Fruit fly (Drosophila melanogaster): Measurements from ENCODE around the gene Hsp23.
A peak's percentile ranks its signal among the peaks of the same experiment; 100 is the strongest.

Gene Hsp23

DNA sequence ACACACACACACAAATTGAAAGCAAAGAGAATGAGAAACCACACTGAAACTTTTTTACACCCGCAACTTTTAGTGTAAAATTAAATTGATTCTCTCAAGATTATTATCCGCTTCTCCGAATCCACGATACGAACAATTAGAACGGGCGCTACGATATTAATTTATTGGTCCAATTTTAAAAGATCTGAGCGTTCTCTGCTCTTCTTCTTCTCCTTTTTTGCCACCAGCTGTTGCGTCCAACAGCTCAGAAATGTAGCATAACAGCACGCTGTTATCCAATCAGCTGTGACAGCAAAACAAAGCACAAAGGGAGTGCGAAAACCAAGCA, 23.0 kb upstream of the Hsp23 start, which contains the start of the genes UGP and Svip (continued):
- TF ChIP-seq caup (GFP tag; optimal IDR thresholded peaks at IDR 0.05; ENCODE audit: severe bottlenecking): no peak
- no peak for TF ChIP-seq CG31388 (GFP tag; optimal IDR thresholded peaks at IDR 0.05)
- TF ChIP-seq CG7987 (GFP tag; optimal IDR thresholded peaks at IDR 0.05): no peak
- no peak for TF ChIP-seq rib (GFP tag; IDR thresholded peaks at IDR 0.05)
- TF ChIP-seq CG6175 (GFP tag; IDR thresholded peaks at IDR 0.05): no peak
- no peak for TF ChIP-seq CG11723 (GFP tag; optimal IDR thresholded peaks at IDR 0.05)
- no peak for TF ChIP-seq CG11247 (GFP tag; IDR thresholded peaks at IDR 0.05)
- no peak for TF ChIP-seq CG2712 (tag; optimal IDR thresholded peaks at IDR 0.05)
- peak; percentile 44 for TF ChIP-seq CG8924 (tag; optimal IDR thresholded peaks at IDR 0.05)
- TF ChIP-seq zf30C (GFP tag; optimal IDR thresholded peaks at IDR 0.05): no peak
- no peak for TF ChIP-seq CG6765 (GFP tag; optimal IDR thresholded peaks at IDR 0.05)
- TF ChIP-seq dm (GFP tag; optimal IDR thresholded peaks at IDR 0.05): no peak
- 0 out of 3 replicates have a peak, but pooled peaks have one; percentile 15 for TF ChIP-seq CG34224 (GFP tag; IDR thresholded peaks at IDR 0.05; ENCODE audit: partially characterized antibody)
- no peak for TF ChIP-seq Poxn (GFP tag; IDR thresholded peaks at IDR 0.05)
- TF ChIP-seq ttk (GFP tag; IDR thresholded peaks at IDR 0.05): no peak
- TF ChIP-seq Myb (GFP tag; optimal IDR thresholded peaks at IDR 0.05): no peak
- no peak for TF ChIP-seq Sox100B (GFP tag; optimal IDR thresholded peaks at IDR 0.05)
- no peak for TF ChIP-seq gro (GFP tag; optimal IDR thresholded peaks at IDR 0.05)
- no peak for TF ChIP-seq CG1529 (GFP tag; optimal IDR thresholded peaks at IDR 0.05)
- no peak for TF ChIP-seq CG15269 (tag; optimal IDR thresholded peaks at IDR 0.05)
- TF ChIP-seq Doc2 (GFP tag; IDR thresholded peaks at IDR 0.05): no peak
- no peak for TF ChIP-seq ranshi (GFP tag; IDR thresholded peaks at IDR 0.05)
- no peak for TF ChIP-seq grn (GFP tag; optimal IDR thresholded peaks at IDR 0.05)
- TF ChIP-seq E2f2 (GFP tag; IDR thresholded peaks at IDR 0.05): peak; percentile 30; the same call in 1 of the 2 replicates
- no peak for TF ChIP-seq z (GFP tag; IDR thresholded peaks at IDR 0.05)
- no peak for TF ChIP-seq CG30020 (tag; optimal IDR thresholded peaks at IDR 0.05)
- no peak for TF ChIP-seq hkb (optimal IDR thresholded peaks at IDR 0.05)
- TF ChIP-seq hkb (GFP tag; IDR thresholded peaks at IDR 0.05): no peak
- no peak for TF ChIP-seq CG10543 (GFP tag; optimal IDR thresholded peaks at IDR 0.05)
- TF ChIP-seq CG3065 (GFP tag; optimal IDR thresholded peaks at IDR 0.05): no peak
- no peak for TF ChIP-seq nerfin-2 (GFP tag; IDR thresholded peaks at IDR 0.05; ENCODE audit: partially characterized antibody)
- no peak for TF ChIP-seq CG9609 (GFP tag; optimal IDR thresholded peaks at IDR 0.05)
- TF ChIP-seq Hr3 (GFP tag; optimal IDR thresholded peaks at IDR 0.05): no peak
- no peak for TF ChIP-seq CG1024 (GFP tag; IDR thresholded peaks at IDR 0.05)
- TF ChIP-seq inv (GFP tag; IDR thresholded peaks at IDR 0.05; ENCODE audit: partially characterized antibody): no peak
- TF ChIP-seq stc (GFP tag; IDR thresholded peaks at IDR 0.05): peak; percentile 40; the same call in 1 of the 2 replicates
- TF ChIP-seq sim (GFP tag; IDR thresholded peaks at IDR 0.05): no peak
- TF ChIP-seq B-H1 (GFP tag; IDR thresholded peaks at IDR 0.05): no peak
- TF ChIP-seq crp (GFP tag; optimal IDR thresholded peaks at IDR 0.05): peak; percentile 77 to 95
- TF ChIP-seq zfh2 (GFP tag; optimal IDR thresholded peaks at IDR 0.05): no peak
- no peak for TF ChIP-seq CG8388 (GFP tag; optimal IDR thresholded peaks at IDR 0.05)
- no peak for TF ChIP-seq CG8290 (GFP tag; optimal IDR thresholded peaks at IDR 0.05)
- TF ChIP-seq CG8290 (tag; optimal IDR thresholded peaks at IDR 0.05): peak in 1 of 2 experiments; percentile 21
- TF ChIP-seq hb (GFP tag; IDR thresholded peaks at IDR 0.05; ENCODE audit: partially characterized antibody): no peak
- no peak for TF ChIP-seq nau (GFP tag; optimal IDR thresholded peaks at IDR 0.05)
- no peak for TF ChIP-seq Nf-YB (GFP tag; optimal IDR thresholded peaks at IDR 0.05)
- peak; percentile 41 for TF ChIP-seq CG1603 (tag; optimal IDR thresholded peaks at IDR 0.05)
- no peak for TF ChIP-seq lola (GFP tag; optimal IDR thresholded peaks at IDR 0.05)
- no peak for TF ChIP-seq CG14014 (GFP tag; IDR thresholded peaks at IDR 0.05)
- TF ChIP-seq pfk (GFP tag; optimal IDR thresholded peaks at IDR 0.05): no peak
- peak; percentile 51; the same call in 1 of the 2 replicates for TF ChIP-seq MBD-R2 (GFP tag; IDR thresholded peaks at IDR 0.05)
- TF ChIP-seq CG13296 (GFP tag; optimal IDR thresholded peaks at IDR 0.05): peak; percentile 4

All from whole organism, embryonic.